Fruit fly (Drosophila melanogaster) S2 (cell line): ENCODE measurements around the gene RpS28a.

Experiments
- CG8478 ChIP-seq: fragments of >200 bp; optimal IDR thresholded peaks from 2 replicates; lab custom pipeline; 2018
- CTCF ChIP-seq, 2 experiments: fragments of >200 bp; optimal IDR thresholded peaks; 2 replicates each; lab custom pipeline; 2018

DNA sequence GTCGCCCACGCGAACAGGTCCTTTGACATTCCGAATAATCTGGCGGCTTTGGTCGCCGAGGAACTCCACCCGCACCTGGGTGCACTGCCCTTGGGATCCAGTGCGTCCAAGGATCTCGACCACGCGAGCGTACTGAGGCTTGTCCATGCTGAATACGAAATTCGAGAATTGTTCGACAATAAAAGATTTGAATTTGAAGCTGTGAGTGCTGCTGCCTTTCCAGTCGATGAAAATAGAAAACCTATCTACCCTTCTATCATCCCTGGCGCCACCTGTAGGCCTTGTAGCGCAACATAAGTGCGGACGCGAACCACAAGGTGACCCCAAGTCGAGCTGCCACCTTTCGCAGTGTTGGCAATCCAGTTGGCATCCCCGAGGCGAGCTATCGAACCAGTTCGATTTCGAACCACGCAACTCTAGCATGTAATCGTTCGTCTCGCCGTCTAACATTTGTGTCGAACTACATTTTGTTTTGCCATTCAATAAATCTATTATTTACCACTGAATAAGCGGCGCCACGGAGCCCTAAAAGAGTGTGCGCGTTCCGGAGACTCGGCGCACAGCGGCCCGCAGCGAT, at the start of gene RpS28a, which contains the start of gene Axn:
- TF ChIP-seq CG8478 (lab: Kevin White, UChicago) (no peak), CTCF (optimal IDR thresholded peaks at IDR 0.05; lab: Kevin White, UChicago) (peak; percentile 99 to 100)
